Worm (Caenorhabditis elegans) whole organism, late embryonic: ENCODE results near the gene C26E6.1.

Experiments
- ceh-14 ChIP-seq: sonication (generic microtip); optimal IDR thresholded peaks from 2 replicates; lab custom pipeline; 2016; ENCODE audit warnings: missing genotype, missing genetic modification characterization, missing compliant biosample characterization
- dmd-4 ChIP-seq: sonication (generic microtip); optimal IDR thresholded peaks from 2 replicates; lab custom pipeline; 2016; ENCODE audit warnings: borderline replicate concordance, missing genetic modification characterization, missing compliant biosample characterization
- lin-11 ChIP-seq: fragments of 200-800 bp; sonication (Bioruptor generic); optimal IDR thresholded peaks from 2 replicates; lab custom pipeline; 2018; ENCODE audit warnings: mild to moderate bottlenecking, missing genetic modification characterization, missing compliant biosample characterization
- pha-4 ChIP-seq: fragments of 150-350 bp; optimal IDR thresholded peaks from 2 replicates; lab custom pipeline; 2018; ENCODE audit warnings: missing biosample characterization, missing genetic modification reagents, missing genetic modification characterization

- TF ChIP-seq ceh-14 (tag; lab: Kevin White, UChicago) (no peak), lin-11 (no peak), dmd-4 (no peak), pha-4 (tag; lab: Kevin White, UChicago) (no peak)
Observed at ce11 chrIII:4998111-4998859, 41.6 kb downstream of the C26E6.1 start, which contains the start of gene tmem-131.
